Worm (Caenorhabditis elegans) whole organism, L4 larva: Measurements from ENCODE around the gene Y62H9A.11.

Experiments used
- F44E2.7 ChIP-seq: fragments of 200-800 bp; sonication (Bioruptor generic); IDR thresholded peaks from 2 replicates; pipeline ENCODE4 v2.1.2; 2022; ENCODE audit warnings: missing genetic modification characterization, missing compliant biosample characterization
- Y48G9A.11 ChIP-seq: fragments of 200-800 bp; sonication (Bioruptor generic); IDR thresholded peaks from 2 replicates; pipeline ENCODE4 v1.3.6; 2022; ENCODE audit warnings: missing genetic modification reagents, missing genetic modification characterization, missing compliant biosample characterization
- aha-1 ChIP-seq: fragments of 150-350 bp; peaks from one replicate; lab custom pipeline; 2014; ENCODE audit warnings: missing biosample characterization, missing genetic modification characterization
- ama-1 ChIP-seq: fragments of 150-350 bp; optimal IDR thresholded peaks from 2 replicates; lab custom pipeline; 2014; ENCODE audit warnings: inconsistent platforms, mixed read lengths
- attf-4 ChIP-seq: sonication (generic microtip); optimal IDR thresholded peaks from 3 replicates; lab custom pipeline; 2017; ENCODE audit warnings: missing biosample characterization, missing genetic modification characterization
- ceh-28 ChIP-seq: fragments of 150-350 bp; optimal IDR thresholded peaks from 2 replicates; lab custom pipeline; 2014; ENCODE audit warnings: missing biosample characterization, missing genetic modification reagents, missing genetic modification characterization
- ceh-44 ChIP-seq: fragments of 200-800 bp; sonication (Bioruptor generic); IDR thresholded peaks from 2 replicates; pipeline ENCODE4 v1.3.6; 2022; ENCODE audit warnings: missing genetic modification reagents, missing genetic modification characterization, missing compliant biosample characterization
- ceh-82 ChIP-seq: sonication (generic microtip); optimal IDR thresholded peaks from 2 replicates; lab custom pipeline; 2017; ENCODE audit warnings: missing biosample characterization, missing genetic modification characterization
- ces-1 ChIP-seq: fragments of 150-350 bp; sonication (generic microtip); optimal IDR thresholded peaks from 4 replicates; lab custom pipeline; 2014; ENCODE audit warnings: missing biosample characterization, missing genetic modification reagents, missing genetic modification characterization
- cey-2 ChIP-seq: sonication (generic microtip); optimal IDR thresholded peaks from 3 replicates; lab custom pipeline; 2017; ENCODE audit warnings: missing genetic modification characterization, mild to moderate bottlenecking, missing compliant biosample characterization, antibody characterized with exemption, borderline replicate concordance; ENCODE audit not compliant: insufficient read depth
- daf-16 ChIP-seq, 3 experiments: sonication (generic microtip); optimal IDR thresholded peaks; 2 replicates each; lab custom pipeline; 2016 to 2017; ENCODE audit warnings: missing genetic modification characterization in 3 of 3, missing genetic modification reagents in 3 of 3, mild to moderate bottlenecking in 2 of 3, missing compliant biosample characterization in 2 of 3, missing biosample characterization in 1 of 3, moderate library complexity in 1 of 3
- daf-19 ChIP-seq: fragments of 200-800 bp; sonication (Bioruptor generic); conservative IDR thresholded peaks from 2 replicates; pipeline ENCODE4 v1.3.6; 2022; ENCODE audit warnings: missing genetic modification characterization, missing compliant biosample characterization
- dmd-8 ChIP-seq: fragments of 200-800 bp; sonication (Bioruptor generic); IDR thresholded peaks from 2 replicates; pipeline ENCODE4 v1.3.6; 2022; ENCODE audit warnings: missing genetic modification characterization, missing compliant biosample characterization
- dmd-9 ChIP-seq: fragments of 200-800 bp; sonication (Bioruptor generic); IDR thresholded peaks from 2 replicates; pipeline ENCODE4 v1.3.6; 2022; ENCODE audit warnings: missing genetic modification reagents, missing genetic modification characterization, missing compliant biosample characterization
- dpl-1 ChIP-seq: fragments of 150-350 bp; optimal IDR thresholded peaks from 2 replicates; lab custom pipeline; 2014; ENCODE audit warnings: missing biosample characterization, missing genetic modification reagents, missing genetic modification characterization
- duxl-1 ChIP-seq: sonication (generic microtip); optimal IDR thresholded peaks from 2 replicates; lab custom pipeline; 2016; ENCODE audit warnings: mild to moderate bottlenecking, missing genetic modification characterization, moderate library complexity, missing compliant biosample characterization; ENCODE audit not compliant: poor library complexity
- egl-27 ChIP-seq: sonication (generic microtip); optimal IDR thresholded peaks from 3 replicates; lab custom pipeline; 2017; ENCODE audit warnings: missing biosample characterization, missing genetic modification reagents, missing genetic modification characterization
- egl-43 ChIP-seq: fragments of 200-800 bp; sonication (Bioruptor generic); IDR thresholded peaks from 2 replicates; pipeline ENCODE4 v1.3.6; 2022; ENCODE audit warnings: missing genetic modification reagents, missing genetic modification characterization, missing compliant biosample characterization
- fkh-10 ChIP-seq: fragments of 150-350 bp; optimal IDR thresholded peaks from 2 replicates; lab custom pipeline; 2014; ENCODE audit warnings: missing biosample characterization, missing genetic modification reagents, missing genetic modification characterization
- fos-1 ChIP-seq: fragments of 150-350 bp; optimal IDR thresholded peaks from 2 replicates; lab custom pipeline; 2014; ENCODE audit warnings: missing biosample characterization, missing genetic modification characterization
- hlh-11 ChIP-seq: fragments of 200-800 bp; sonication (Bioruptor generic); optimal IDR thresholded peaks from 2 replicates; lab custom pipeline; 2018; ENCODE audit warnings: mild to moderate bottlenecking, missing genetic modification characterization, missing compliant biosample characterization
- lim-7 ChIP-seq: fragments of 200-800 bp; sonication (Bioruptor generic); IDR thresholded peaks from 2 replicates; pipeline ENCODE4 v1.3.6; 2022; ENCODE audit warnings: missing genetic modification characterization, missing compliant biosample characterization
- lin-29 ChIP-seq: fragments of 200-800 bp; sonication (Bioruptor generic); IDR thresholded peaks from 2 replicates; pipeline ENCODE4 v1.3.6; 2022; ENCODE audit warnings: missing genetic modification reagents, missing genetic modification characterization, missing compliant biosample characterization
- lir-3 ChIP-seq: sonication (generic microtip); optimal IDR thresholded peaks from 2 replicates; lab custom pipeline; 2016; ENCODE audit warnings: mild to moderate bottlenecking, missing genetic modification characterization, missing compliant biosample characterization
- lsy-2 ChIP-seq, 2 experiments: fragments of 150-350 bp in 1 of 2; sonication (generic microtip) in 1 of 2; optimal IDR thresholded peaks; 2 replicates each; lab custom pipeline; 2014 to 2017; ENCODE audit warnings: missing biosample characterization in 2 of 2, missing genetic modification characterization in 2 of 2
- madf-9 ChIP-seq: fragments of 200-800 bp; sonication (Bioruptor generic); conservative IDR thresholded peaks from 2 replicates; pipeline ENCODE4 v1.3.6; 2022; ENCODE audit warnings: missing genetic modification reagents, missing genetic modification characterization, missing compliant biosample characterization
- mdl-1 ChIP-seq, 2 experiments: fragments of 150-350 bp in 1 of 2; sonication (generic microtip) in 1 of 2; optimal IDR thresholded peaks; 2 replicates each; lab custom pipeline; 2014 to 2017; ENCODE audit warnings: missing biosample characterization in 2 of 2, missing genetic modification characterization in 2 of 2
- mep-1 ChIP-seq: fragments of 150-350 bp; sonication (generic microtip); optimal IDR thresholded peaks from 3 replicates; lab custom pipeline; 2014; ENCODE audit warnings: missing biosample characterization, missing genetic modification characterization
- mes-2 ChIP-seq: sonication (generic microtip); optimal IDR thresholded peaks from 2 replicates; lab custom pipeline; 2016; ENCODE audit warnings: missing genotype, mild to moderate bottlenecking, missing genetic modification characterization, missing compliant biosample characterization; ENCODE audit not compliant: poor library complexity, severe bottlenecking
- nhr-102 ChIP-seq: sonication (generic microtip); optimal IDR thresholded peaks from 2 replicates; lab custom pipeline; 2016; ENCODE audit warnings: mild to moderate bottlenecking, missing genetic modification characterization, moderate library complexity, missing compliant biosample characterization
- nhr-237 ChIP-seq: sonication (generic microtip); optimal IDR thresholded peaks from 2 replicates; lab custom pipeline; 2017; ENCODE audit warnings: missing biosample characterization, missing genetic modification characterization
- nhr-41 ChIP-seq: fragments of 200-800 bp; sonication (Bioruptor generic); IDR thresholded peaks from 2 replicates; pipeline ENCODE4 v1.3.6; 2022; ENCODE audit warnings: missing genetic modification reagents, missing genetic modification characterization, missing compliant biosample characterization
- nhr-42 ChIP-seq: fragments of 200-800 bp; sonication (Bioruptor generic); IDR thresholded peaks from 2 replicates; pipeline ENCODE4 v1.3.6; 2022; ENCODE audit warnings: missing genetic modification characterization, missing compliant biosample characterization
- pha-4 ChIP-seq, 2 experiments: fragments of 150-350 bp in 1 of 2; fragments of 200-800 bp in 1 of 2; sonication (Bioruptor generic) in 1 of 2; IDR thresholded peaks in 1 of 2; optimal IDR thresholded peaks in 1 of 2; 2 replicates each; pipeline versions ENCODE4 v1.3.6 to Lab custom; 2014 to 2022; ENCODE audit warnings: missing genetic modification characterization in 2 of 2, missing genetic modification reagents in 2 of 2, missing biosample characterization in 1 of 2, missing compliant biosample characterization in 1 of 2
- sdz-12 ChIP-seq: fragments of 200-800 bp; sonication (Bioruptor generic); optimal IDR thresholded peaks from 2 replicates; lab custom pipeline; 2018; ENCODE audit warnings: mild to moderate bottlenecking, missing genetic modification characterization, missing compliant biosample characterization
- set-16 ChIP-seq: fragments of 200-800 bp; sonication (Bioruptor generic); IDR thresholded peaks from 2 replicates; pipeline ENCODE4 v1.3.6; 2022; ENCODE audit warnings: missing genetic modification reagents, missing genetic modification characterization, missing compliant biosample characterization
- snpc-1.2 ChIP-seq: fragments of 200-800 bp; sonication (Bioruptor generic); IDR thresholded peaks from 2 replicates; pipeline ENCODE4 v1.3.6; 2022; ENCODE audit warnings: missing genetic modification reagents, missing genetic modification characterization, missing compliant biosample characterization
- snpc-4 ChIP-seq: fragments of 150-350 bp; optimal IDR thresholded peaks from 2 replicates; lab custom pipeline; 2014; ENCODE audit warnings: missing biosample characterization, missing genetic modification characterization
- spr-1 ChIP-seq: sonication (generic microtip); optimal IDR thresholded peaks from 2 replicates; lab custom pipeline; 2016; ENCODE audit warnings: mild to moderate bottlenecking, missing genetic modification characterization, missing compliant biosample characterization
- spr-3 ChIP-seq: fragments of 200-800 bp; sonication (Bioruptor generic); optimal IDR thresholded peaks from 2 replicates; lab custom pipeline; 2018; ENCODE audit warnings: mild to moderate bottlenecking, missing genetic modification characterization, missing compliant biosample characterization
- tra-1 ChIP-seq: fragments of 200-800 bp; sonication (Bioruptor generic); IDR thresholded peaks from 2 replicates; pipeline ENCODE4 v1.3.6; 2022; ENCODE audit warnings: missing genetic modification reagents, missing genetic modification characterization, missing compliant biosample characterization
- vab-7 ChIP-seq: fragments of 200-800 bp; sonication (Bioruptor generic); IDR thresholded peaks from 2 replicates; pipeline ENCODE4 v1.3.6; 2022; ENCODE audit warnings: missing genetic modification reagents, missing genetic modification characterization, missing compliant biosample characterization
- zag-1 ChIP-seq: fragments of 150-350 bp; optimal IDR thresholded peaks from 2 replicates; lab custom pipeline; 2014; ENCODE audit warnings: missing biosample characterization, missing genetic modification characterization
- ztf-11 ChIP-seq: fragments of 150-350 bp; optimal IDR thresholded peaks from 2 replicates; lab custom pipeline; 2014; ENCODE audit warnings: missing biosample characterization, missing genetic modification characterization

The Y62H9A.11 gene

DNA sequence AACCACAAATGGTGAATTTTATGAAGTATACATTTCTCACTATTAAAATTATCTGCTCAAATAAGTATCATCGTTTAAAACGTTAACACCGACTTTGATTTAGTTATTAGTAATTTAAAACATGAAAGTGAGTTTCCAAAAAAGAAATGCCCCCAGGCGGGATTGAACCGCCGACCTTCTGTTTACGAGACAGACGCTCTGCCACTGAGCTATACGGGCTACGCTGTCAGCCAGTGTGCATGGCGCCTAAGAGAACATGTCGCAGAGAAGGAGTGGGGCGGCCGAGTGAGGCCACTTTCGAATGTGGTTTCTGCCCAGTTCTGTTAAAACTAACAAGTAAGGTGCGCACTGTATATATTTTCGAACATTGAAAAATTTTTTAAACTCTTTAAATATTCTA lies 27.8 kb upstream of the Y62H9A.11 start (continued):
- peak; percentile 55 to 85 for TF ChIP-seq daf-16 (GFP tag; optimal IDR thresholded peaks at IDR 0.05; lab: Kevin White, UChicago)
- TF ChIP-seq daf-16 (tag; optimal IDR thresholded peaks at IDR 0.05; lab: Kevin White, UChicago): peak; percentile 78
- TF ChIP-seq Y48G9A.11 (GFP tag; lab: Robert Waterston, UW): peak; percentile 63; the same call in 1 of the 2 replicates
- peak; percentile 55 for TF ChIP-seq set-16
- no peak for TF ChIP-seq zag-1 (tag; lab: Kevin White, UChicago)
- TF ChIP-seq cey-2 (tag; lab: Kevin White, UChicago): no peak
- TF ChIP-seq mep-1 (tag; lab: Kevin White, UChicago): no peak
- TF ChIP-seq aha-1: peak; percentile 94
- no peak for TF ChIP-seq ztf-11 (tag; lab: Kevin White, UChicago)
- TF ChIP-seq ceh-82: no peak
- TF ChIP-seq vab-7 (GFP tag; lab: Robert Waterston, UW): peak; percentile 89
- TF ChIP-seq lin-29 (GFP tag; lab: Robert Waterston, UW): no peak
- TF ChIP-seq ama-1 (lab: Kevin White, UChicago): no peak
- TF ChIP-seq dmd-9 (GFP tag; lab: Robert Waterston, UW): peak; percentile 75
- TF ChIP-seq ceh-28 (tag; lab: Kevin White, UChicago): no peak
- peak; percentile 58 for TF ChIP-seq spr-3 (GFP tag; lab: Kevin White, UChicago)
- peak; percentile 73 for TF ChIP-seq nhr-102 (tag; lab: Kevin White, UChicago)
- TF ChIP-seq fos-1: no peak
- no peak for TF ChIP-seq snpc-4
- peak; percentile 85 for TF ChIP-seq mes-2 (tag; lab: Kevin White, UChicago)
- TF ChIP-seq fkh-10 (GFP tag; lab: Kevin White, UChicago): no peak
- TF ChIP-seq lsy-2 (tag; optimal IDR thresholded peaks at IDR 0.05; lab: Kevin White, UChicago): no peak
- TF ChIP-seq egl-43 (GFP tag; lab: Robert Waterston, UW): peak; percentile 94

DNA sequence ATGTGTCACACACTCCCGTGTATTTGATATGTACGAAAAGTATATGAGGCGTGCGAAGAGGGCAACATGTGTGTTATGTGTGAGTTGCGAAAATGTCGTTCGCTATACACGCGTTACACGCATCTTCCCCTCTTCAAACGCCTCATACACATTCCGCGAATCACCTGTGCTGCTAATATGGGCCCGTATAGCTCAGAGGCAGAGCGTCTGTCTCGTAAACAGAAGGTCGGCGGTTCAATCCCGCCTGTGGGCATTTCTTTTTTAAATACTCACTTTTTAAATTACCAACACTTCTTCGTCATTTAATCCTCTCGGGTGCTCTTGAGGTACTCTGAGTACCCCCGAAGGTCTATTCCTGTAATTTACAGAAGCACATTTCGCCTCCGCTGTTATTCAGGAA lies 26.4 kb upstream of the Y62H9A.11 start:
- peak; percentile 66; the same call in 1 of the 2 replicates for TF ChIP-seq vab-7 (GFP tag; lab: Robert Waterston, UW)
- peak; percentile 7 for TF ChIP-seq lir-3 (tag; lab: Kevin White, UChicago)
- TF ChIP-seq F44E2.7 (GFP tag; lab: Robert Waterston, UW): no peak
- TF ChIP-seq mep-1 (tag; lab: Kevin White, UChicago): no peak
- peak; percentile 67; the same call in 1 of the 2 replicates for TF ChIP-seq pha-4 (GFP tag; IDR thresholded peaks at IDR 0.05; lab: Robert Waterston, UW)
- no peak for TF ChIP-seq pha-4 (tag; optimal IDR thresholded peaks at IDR 0.05; lab: Kevin White, UChicago)
- TF ChIP-seq madf-9 (GFP tag; lab: Robert Waterston, UW): no peak
- TF ChIP-seq nhr-41 (GFP tag; lab: Robert Waterston, UW): 0 out of 2 replicates have a peak, but pooled peaks have one; percentile 10
- TF ChIP-seq ceh-44 (GFP tag; lab: Robert Waterston, UW): 0 out of 2 replicates have a peak, but pooled peaks have one; percentile 49
- TF ChIP-seq daf-16 (GFP tag; optimal IDR thresholded peaks at IDR 0.05; lab: Kevin White, UChicago): peak in 1 of 2 experiments; percentile 41
- TF ChIP-seq daf-16 (tag; optimal IDR thresholded peaks at IDR 0.05; lab: Kevin White, UChicago): peak; percentile 41
- 0 out of 2 replicates have a peak, but pooled peaks have one; percentile 45 for TF ChIP-seq daf-19 (GFP tag; lab: Robert Waterston, UW)
- TF ChIP-seq lim-7 (GFP tag; lab: Robert Waterston, UW): peak; percentile 82; the same call in 1 of the 2 replicates
- peak; percentile 75 for TF ChIP-seq Y48G9A.11 (GFP tag; lab: Robert Waterston, UW)
- peak; percentile 84 for TF ChIP-seq dmd-8
- TF ChIP-seq tra-1 (GFP tag; lab: Robert Waterston, UW): peak; percentile 65
- TF ChIP-seq egl-27 (tag; lab: Kevin White, UChicago): no peak
- TF ChIP-seq aha-1: peak; percentile 33
- peak; percentile 93 for TF ChIP-seq snpc-1.2

DNA sequence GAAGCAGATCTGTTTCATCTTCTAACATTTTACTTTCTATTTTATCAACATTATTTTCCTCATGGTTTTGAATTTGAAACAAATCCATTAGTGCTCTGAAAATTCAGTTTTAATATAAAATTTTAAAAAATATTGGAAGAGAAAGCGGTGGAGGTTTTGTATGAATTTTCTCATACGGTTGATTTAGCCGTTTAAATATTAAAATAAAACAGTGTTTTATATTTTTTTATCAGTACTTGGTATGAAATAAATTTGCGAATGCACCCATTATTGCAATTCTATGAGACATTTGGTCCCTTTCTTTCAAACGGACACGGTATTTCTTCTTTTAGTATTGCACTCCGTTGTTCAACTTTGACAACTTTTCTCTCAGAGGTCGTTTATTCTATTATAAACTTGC lies 24.4 kb upstream of the Y62H9A.11 start, which contains the start of gene dot-1.4:
TSS of gene dot-1.4 (minus strand) at position 101 of the 400 bp plus-strand sequence.
- TF ChIP-seq ces-1 (GFP tag; lab: Kevin White, UChicago) (no peak), dpl-1 (GFP tag; lab: Kevin White, UChicago) (no peak), nhr-42 (GFP tag; lab: Robert Waterston, UW) (no peak), spr-1 (tag; lab: Kevin White, UChicago) (no peak), ztf-11 (tag; lab: Kevin White, UChicago) (no peak), snpc-4 (no peak), hlh-11 (tag; lab: Kevin White, UChicago) (no peak), madf-9 (GFP tag; lab: Robert Waterston, UW) (no peak), sdz-12 (GFP tag; lab: Kevin White, UChicago) (no peak), ceh-44 (GFP tag; lab: Robert Waterston, UW) (no peak), dmd-9 (GFP tag; lab: Robert Waterston, UW) (no peak), attf-4 (tag; lab: Kevin White, UChicago) (no peak), mdl-1 (tag; optimal IDR thresholded peaks at IDR 0.05; lab: Kevin White, UChicago) (no peak), fkh-10 (GFP tag; lab: Kevin White, UChicago) (no peak), nhr-237 (no peak), zag-1 (tag; lab: Kevin White, UChicago) (no peak), duxl-1 (tag; lab: Kevin White, UChicago) (no peak)
